Fruit fly (Drosophila melanogaster) whole organism, embryonic: Measurements from ENCODE around the gene CG9747.

Experiments used
- Adf1 ChIP-seq: fragments of 200-800 bp; sonication (Bioruptor generic); IDR thresholded peaks from 2 replicates; pipeline ENCODE4 v1.3.6; 2022; ENCODE audit warnings: missing biosample characterization, missing genetic modification characterization
- CG10147 ChIP-seq: fragments of 200-800 bp; sonication (Bioruptor generic); optimal IDR thresholded peaks from 2 replicates; lab custom pipeline; 2019; ENCODE audit warnings: missing biosample characterization, mild to moderate bottlenecking, missing genetic modification characterization, moderate library complexity
- CG10267 ChIP-seq: fragments of 200-800 bp; sonication (Bioruptor generic); optimal IDR thresholded peaks from 2 replicates; lab custom pipeline; 2018; ENCODE audit warnings: missing biosample characterization, mild to moderate bottlenecking, missing genetic modification characterization, moderate library complexity
- CG10979 ChIP-seq: fragments of 200-800 bp; sonication (Bioruptor generic); optimal IDR thresholded peaks from 2 replicates; lab custom pipeline; 2018; ENCODE audit warnings: missing biosample characterization, mild to moderate bottlenecking, missing genetic modification characterization, moderate library complexity
- CG12104 ChIP-seq: fragments of 200-800 bp; sonication (Bioruptor generic); optimal IDR thresholded peaks from 3 replicates; lab custom pipeline; 2016; ENCODE audit warnings: missing biosample characterization, missing genetic modification characterization
- CG12942 ChIP-seq: fragments of 200-800 bp; sonication (Bioruptor generic); optimal IDR thresholded peaks from 3 replicates; lab custom pipeline; 2016; ENCODE audit warnings: missing biosample characterization, missing genetic modification characterization
- CG14014 ChIP-seq: fragments of 200-800 bp; sonication (Bioruptor generic); IDR thresholded peaks from 2 replicates; pipeline ENCODE4 v1.3.6; 2022; ENCODE audit warnings: missing biosample characterization, missing genetic modification characterization
- CG14667 ChIP-seq: fragments of 200-800 bp; sonication (Bioruptor generic); IDR thresholded peaks from 2 replicates; pipeline ENCODE4 v1.3.6; 2022; ENCODE audit warnings: missing biosample characterization, missing genetic modification characterization
- CG15269 ChIP-seq: fragments of 200-800 bp; sonication (Bioruptor generic); optimal IDR thresholded peaks from 2 replicates; lab custom pipeline; 2018; ENCODE audit warnings: missing biosample characterization, mild to moderate bottlenecking, missing genetic modification characterization, moderate library complexity
- CG1529 ChIP-seq: fragments of 200-800 bp; sonication (Bioruptor generic); optimal IDR thresholded peaks from 3 replicates; lab custom pipeline; 2018; ENCODE audit warnings: missing biosample characterization, missing genetic modification characterization
- CG17361 ChIP-seq: fragments of 200-800 bp; sonication (Bioruptor generic); IDR thresholded peaks from 3 replicates; pipeline ENCODE4 v1.3.6; 2022; ENCODE audit warnings: missing biosample characterization, missing genetic modification characterization
- CG1832 ChIP-seq: fragments of 200-800 bp; sonication (Bioruptor generic); optimal IDR thresholded peaks from 2 replicates; lab custom pipeline; 2017; ENCODE audit warnings: missing biosample characterization, mild to moderate bottlenecking, missing genetic modification characterization, inconsistent platforms
- CG2116 ChIP-seq: fragments of 200-800 bp; sonication (Bioruptor generic); optimal IDR thresholded peaks from 3 replicates; lab custom pipeline; 2018; ENCODE audit warnings: missing biosample characterization, mild to moderate bottlenecking, missing genetic modification characterization
- CG3838 ChIP-seq: fragments of 200-800 bp; sonication (Bioruptor generic); optimal IDR thresholded peaks from 3 replicates; lab custom pipeline; 2016; ENCODE audit warnings: missing biosample characterization, missing genetic modification characterization
- CG42726 ChIP-seq: fragments of 200-800 bp; sonication (Bioruptor generic); IDR thresholded peaks from 2 replicates; pipeline ENCODE4 v1.3.6; 2022; ENCODE audit warnings: missing biosample characterization, missing genetic modification characterization; ENCODE audit not compliant: partially characterized antibody
- CG4404 ChIP-seq: fragments of 200-800 bp; sonication (Bioruptor generic); IDR thresholded peaks from 2 replicates; pipeline ENCODE4 v1.3.6; 2022; ENCODE audit warnings: missing biosample characterization, missing genetic modification characterization
- CG6654 ChIP-seq: fragments of 200-800 bp; sonication (Bioruptor generic); optimal IDR thresholded peaks from 2 replicates; lab custom pipeline; 2017; ENCODE audit warnings: missing biosample characterization, mild to moderate bottlenecking, missing genetic modification characterization
- CG7556 ChIP-seq: fragments of 200-800 bp; sonication (Bioruptor generic); optimal IDR thresholded peaks from 2 replicates; lab custom pipeline; 2017; ENCODE audit warnings: missing biosample characterization, mild to moderate bottlenecking, missing genetic modification characterization
- CG7987 ChIP-seq: fragments of 200-800 bp; sonication (Bioruptor generic); optimal IDR thresholded peaks from 2 replicates; lab custom pipeline; 2018; ENCODE audit warnings: missing biosample characterization, mild to moderate bottlenecking, missing genetic modification characterization, moderate library complexity
- CkIIα-i1 ChIP-seq: fragments of 200-800 bp; sonication (Bioruptor generic); IDR thresholded peaks from 2 replicates; pipeline ENCODE4 v1.3.6; 2022; ENCODE audit warnings: missing biosample characterization, missing genetic modification characterization
- Dek ChIP-seq: fragments of 200-800 bp; sonication (Bioruptor generic); optimal IDR thresholded peaks from 3 replicates; lab custom pipeline; 2019; ENCODE audit warnings: missing biosample characterization, mild to moderate bottlenecking, missing genetic modification characterization, moderate library complexity
- E2f2 ChIP-seq: fragments of 200-800 bp; sonication (Bioruptor generic); IDR thresholded peaks from 2 replicates; pipeline ENCODE4 v1.3.6; 2022; ENCODE audit warnings: missing biosample characterization, missing genetic modification characterization
- HLH3B ChIP-seq: fragments of 200-800 bp; sonication (Bioruptor generic); IDR thresholded peaks from 2 replicates; pipeline ENCODE4 v1.3.6; 2022; ENCODE audit warnings: missing biosample characterization, missing genetic modification characterization
- Nf-YA ChIP-seq: fragments of 200-800 bp; sonication (Bioruptor generic); IDR thresholded peaks from 2 replicates; pipeline ENCODE4 v1.3.6; 2022; ENCODE audit warnings: missing biosample characterization, missing genetic modification characterization
- PHDP ChIP-seq: fragments of 200-800 bp; sonication (Bioruptor generic); optimal IDR thresholded peaks from 3 replicates; lab custom pipeline; 2018; ENCODE audit warnings: missing biosample characterization, mild to moderate bottlenecking, missing genetic modification characterization, moderate library complexity
- Sry-β ChIP-seq: fragments of 200-800 bp; sonication (Bioruptor generic); optimal IDR thresholded peaks from 2 replicates; lab custom pipeline; 2018; ENCODE audit warnings: missing biosample characterization, mild to moderate bottlenecking, missing genetic modification characterization, moderate library complexity
- Trl ChIP-seq, 3 experiments: fragments of >200 bp in 2 of 3; fragments of 200-800 bp in 1 of 3; sonication (Bioruptor generic) in 1 of 3; optimal IDR thresholded peaks; 2 replicates in 1 of 3; 3 replicates in 2 of 3; lab custom pipeline; 2016 to 2017; ENCODE audit warnings: missing biosample characterization in 1 of 3, missing genetic modification characterization in 1 of 3
- Xrp1 ChIP-seq: fragments of 200-800 bp; sonication (Bioruptor generic); IDR thresholded peaks from 2 replicates; pipeline ENCODE4 v1.3.6; 2022; ENCODE audit warnings: missing biosample characterization, missing genetic modification characterization
- ase ChIP-seq: fragments of 200-800 bp; sonication (Bioruptor generic); IDR thresholded peaks from 3 replicates; pipeline ENCODE4 v1.3.6; 2022; ENCODE audit warnings: missing biosample characterization, missing genetic modification characterization
- ash1 ChIP-seq: fragments of 200-800 bp; sonication (Bioruptor generic); optimal IDR thresholded peaks from 2 replicates; lab custom pipeline; 2018; ENCODE audit warnings: missing biosample characterization, mild to moderate bottlenecking, missing genetic modification characterization
- bbx ChIP-seq: fragments of 200-800 bp; sonication (Bioruptor generic); IDR thresholded peaks from 2 replicates; pipeline ENCODE4 v1.3.6; 2022; ENCODE audit warnings: missing biosample characterization, missing genetic modification characterization; ENCODE audit not compliant: partially characterized antibody
- chn ChIP-seq: fragments of 200-800 bp; sonication (Bioruptor generic); optimal IDR thresholded peaks from 2 replicates; lab custom pipeline; 2016; ENCODE audit warnings: missing biosample characterization, missing genetic modification characterization
- ci ChIP-seq: fragments of 200-800 bp; sonication (Bioruptor generic); IDR thresholded peaks from 3 replicates; pipeline ENCODE4 v1.3.6; 2022; ENCODE audit warnings: missing biosample characterization, missing genetic modification characterization
- dpn ChIP-seq, 2 experiments: fragments of 200-800 bp; sonication (Bioruptor generic); optimal IDR thresholded peaks; 3 replicates each; lab custom pipeline; 2016; ENCODE audit warnings: missing biosample characterization in 2 of 2, missing genetic modification characterization in 2 of 2
- fd102C ChIP-seq: fragments of 200-800 bp; sonication (Bioruptor generic); optimal IDR thresholded peaks from 2 replicates; lab custom pipeline; 2018; ENCODE audit warnings: missing biosample characterization, mild to moderate bottlenecking, missing genetic modification characterization, moderate library complexity
- hbn ChIP-seq: fragments of 200-800 bp; sonication (Bioruptor generic); IDR thresholded peaks from 2 replicates; pipeline ENCODE4 v1.3.6; 2022; ENCODE audit warnings: missing biosample characterization, missing genetic modification characterization; ENCODE audit not compliant: partially characterized antibody
- insv ChIP-seq, 2 experiments: fragments of 200-800 bp; sonication (Bioruptor generic); optimal IDR thresholded peaks; 3 replicates each; lab custom pipeline; 2016 to 2018; ENCODE audit warnings: missing biosample characterization in 2 of 2, missing genetic modification characterization in 2 of 2
- kah ChIP-seq: fragments of 200-800 bp; sonication (Bioruptor generic); optimal IDR thresholded peaks from 2 replicates; lab custom pipeline; 2018; ENCODE audit warnings: missing biosample characterization, mild to moderate bottlenecking, missing genetic modification characterization
- mam ChIP-seq: fragments of 200-800 bp; sonication (Bioruptor generic); optimal IDR thresholded peaks from 3 replicates; lab custom pipeline; 2016; ENCODE audit warnings: missing biosample characterization, missing genetic modification characterization
- nmo ChIP-seq: fragments of 200-800 bp; sonication (Bioruptor generic); optimal IDR thresholded peaks from 2 replicates; lab custom pipeline; 2018; ENCODE audit warnings: missing biosample characterization, mild to moderate bottlenecking, missing genetic modification characterization, moderate library complexity
- nom ChIP-seq: fragments of 200-800 bp; sonication (Bioruptor generic); optimal IDR thresholded peaks from 2 replicates; lab custom pipeline; 2017; ENCODE audit warnings: missing biosample characterization, missing genetic modification characterization, mild to moderate bottlenecking, moderate library complexity, missing genetic modification reagents
- onecut ChIP-seq: fragments of 200-800 bp; sonication (Bioruptor generic); IDR thresholded peaks from 2 replicates; pipeline ENCODE4 v1.3.6; 2022; ENCODE audit warnings: missing biosample characterization, missing genetic modification characterization
- prd ChIP-seq, 3 experiments: fragments of >200 bp in 2 of 3; fragments of 200-800 bp in 1 of 3; sonication (Bioruptor generic) in 1 of 3; optimal IDR thresholded peaks in 2 of 3; IDR thresholded peaks in 1 of 3; 2 replicates in 2 of 3; 3 replicates in 1 of 3; pipeline versions ENCODE4 v1.3.6 to Lab custom; 2017 to 2022; ENCODE audit warnings: missing biosample characterization in 1 of 3, missing genetic modification characterization in 1 of 3
- pros ChIP-seq: fragments of 200-800 bp; sonication (Bioruptor generic); optimal IDR thresholded peaks from 3 replicates; lab custom pipeline; 2019; ENCODE audit warnings: missing biosample characterization, mild to moderate bottlenecking, missing genetic modification characterization, moderate library complexity
- repo ChIP-seq: fragments of 200-800 bp; sonication (Bioruptor generic); optimal IDR thresholded peaks from 2 replicates; lab custom pipeline; 2016; ENCODE audit warnings: missing biosample characterization, missing genetic modification characterization
- run ChIP-seq: fragments of 200-800 bp; sonication (Bioruptor generic); optimal IDR thresholded peaks from 3 replicates; lab custom pipeline; 2018; ENCODE audit warnings: missing biosample characterization, mild to moderate bottlenecking, missing genetic modification characterization
- slou ChIP-seq: fragments of 200-800 bp; sonication (Bioruptor generic); optimal IDR thresholded peaks from 3 replicates; lab custom pipeline; 2016; ENCODE audit warnings: missing biosample characterization, missing genetic modification characterization
- tin ChIP-seq: fragments of 200-800 bp; sonication (Bioruptor generic); optimal IDR thresholded peaks from 3 replicates; lab custom pipeline; 2016; ENCODE audit warnings: missing biosample characterization, missing genetic modification characterization
- toy ChIP-seq: fragments of 200-800 bp; sonication (Bioruptor generic); IDR thresholded peaks from 2 replicates; pipeline ENCODE4 v1.3.6; 2022; ENCODE audit warnings: missing biosample characterization, missing genetic modification characterization
- vfl ChIP-seq: fragments of 200-800 bp; sonication (Bioruptor generic); optimal IDR thresholded peaks from 2 replicates; lab custom pipeline; 2016; ENCODE audit warnings: missing biosample characterization, missing genetic modification characterization

Gene CG9747

DNA sequence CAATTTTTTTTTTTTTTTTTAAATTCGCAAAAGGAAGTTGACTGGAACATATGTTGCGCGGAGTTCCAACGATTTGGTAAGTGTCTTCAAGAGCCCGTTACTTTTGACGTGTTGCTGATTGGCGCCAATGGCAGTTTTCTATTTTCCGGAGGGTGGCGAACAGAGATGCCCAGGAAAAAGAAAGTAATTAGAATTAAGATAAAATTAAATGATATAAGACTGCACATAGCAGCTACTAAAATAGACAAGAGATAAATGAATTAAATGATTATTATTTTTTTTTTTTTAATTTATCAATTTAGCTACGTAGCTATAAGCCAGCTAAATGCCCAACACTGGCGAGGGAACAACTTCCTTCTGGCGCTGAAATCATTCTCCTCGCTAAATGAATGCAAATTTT is 31.2 kb upstream of the CG9747 start (continued):
- TF ChIP-seq CG12104 (GFP tag; lab: Kevin White, UChicago), result no peak
- peak; percentile 73 for TF ChIP-seq Sry-β (GFP tag; lab: Kevin White, UChicago)
- TF ChIP-seq CG2116 (GFP tag; lab: Kevin White, UChicago), result no peak
- no peak for TF ChIP-seq tin
- TF ChIP-seq repo (GFP tag; lab: Kevin White, UChicago), result no peak
- TF ChIP-seq Adf1 (GFP tag; lab: Robert Waterston, UW), result no peak
- TF ChIP-seq ci (GFP tag; lab: Robert Waterston, UW), result peak; percentile 60; the same call in 1 of the 3 replicates
- TF ChIP-seq Dek (tag; lab: Kevin White, UChicago), result no peak
- no peak for TF ChIP-seq CG14667 (GFP tag; lab: Robert Waterston, UW)
- TF ChIP-seq HLH3B (GFP tag; lab: Robert Waterston, UW), result 0 out of 2 replicates have a peak, but pooled peaks have one; percentile 13
- TF ChIP-seq vfl (GFP tag; lab: Kevin White, UChicago), result no peak
- no peak for TF ChIP-seq chn
- no peak for TF ChIP-seq CG1832 (GFP tag; lab: Kevin White, UChicago)
- no peak for TF ChIP-seq Trl (optimal IDR thresholded peaks at IDR 0.05; lab: Kevin White, UChicago)
- no peak for TF ChIP-seq Trl (GFP tag; optimal IDR thresholded peaks at IDR 0.05; lab: Kevin White, UChicago)
- TF ChIP-seq toy (GFP tag; lab: Robert Waterston, UW), result no peak
- peak; percentile 57 for TF ChIP-seq CG10979
- peak; percentile 9 for TF ChIP-seq CG10267
- TF ChIP-seq slou (GFP tag; lab: Kevin White, UChicago), result no peak
- TF ChIP-seq CG7987 (GFP tag; lab: Kevin White, UChicago), result no peak
- TF ChIP-seq Xrp1, result peak; percentile 77
- TF ChIP-seq mam (GFP tag; lab: Kevin White, UChicago), result no peak
- TF ChIP-seq CG10147, result no peak
- TF ChIP-seq CkIIα-i1 (GFP tag; lab: Robert Waterston, UW), result no peak
- no peak for TF ChIP-seq CG12942
- no peak for TF ChIP-seq insv (GFP tag; optimal IDR thresholded peaks at IDR 0.05; lab: Kevin White, UChicago)
- no peak for TF ChIP-seq pros (GFP tag; lab: Kevin White, UChicago)
- peak; percentile 26 for TF ChIP-seq PHDP (tag; lab: Kevin White, UChicago)
- no peak for TF ChIP-seq CG6654 (GFP tag; lab: Kevin White, UChicago)
- TF ChIP-seq E2f2 (GFP tag; lab: Robert Waterston, UW), result no peak
- TF ChIP-seq Nf-YA (GFP tag; lab: Robert Waterston, UW), result no peak
- TF ChIP-seq CG17361 (GFP tag; lab: Robert Waterston, UW), result 0 out of 3 replicates have a peak, but pooled peaks have one; percentile 20
- peak; percentile 19 for TF ChIP-seq CG7556 (GFP tag; lab: Kevin White, UChicago)
- no peak for TF ChIP-seq nom (GFP tag; lab: Kevin White, UChicago)
- TF ChIP-seq hbn (GFP tag; lab: Robert Waterston, UW), result no peak
- no peak for TF ChIP-seq CG3838
- no peak for TF ChIP-seq ash1 (GFP tag; lab: Kevin White, UChicago)
- TF ChIP-seq nmo (GFP tag; lab: Kevin White, UChicago), result peak; percentile 12
- TF ChIP-seq prd (optimal IDR thresholded peaks at IDR 0.05; lab: Kevin White, UChicago), result no peak
- TF ChIP-seq prd (GFP tag; IDR thresholded peaks at IDR 0.05; lab: Robert Waterston, UW), result peak; percentile 71; the same call in 2 of the 3 replicates
- no peak for TF ChIP-seq kah (GFP tag; lab: Kevin White, UChicago)
- peak; percentile 41; the same call in 1 of the 2 replicates for TF ChIP-seq CG4404 (GFP tag; lab: Robert Waterston, UW)
- no peak for TF ChIP-seq onecut (GFP tag; lab: Robert Waterston, UW)
- TF ChIP-seq CG42726 (GFP tag; lab: Robert Waterston, UW), result no peak
- TF ChIP-seq fd102C, result no peak
- peak; percentile 19; the same call in 1 of the 2 replicates for TF ChIP-seq CG14014 (GFP tag; lab: Robert Waterston, UW)
- TF ChIP-seq CG15269, result peak; percentile 25
- no peak for TF ChIP-seq bbx (GFP tag; lab: Robert Waterston, UW)
- no peak for TF ChIP-seq ase (GFP tag; lab: Robert Waterston, UW)
- TF ChIP-seq dpn (GFP tag; optimal IDR thresholded peaks at IDR 0.05; lab: Kevin White, UChicago), result no peak
- no peak for TF ChIP-seq CG1529
- no peak for TF ChIP-seq run (tag; lab: Kevin White, UChicago)
